Fruit fly (Drosophila melanogaster) whole organism: Measurements from ENCODE around the gene CG12502.

Experiments used
- CG8478 ChIP-seq: fragments of >200 bp; optimal IDR thresholded peaks from 2 replicates; lab custom pipeline; 2018; ENCODE audit warnings: inconsistent platforms
- Dll ChIP-seq: fragments of >200 bp; optimal IDR thresholded peaks from 2 replicates; lab custom pipeline; 2017
- EcR ChIP-seq, 2 experiments: fragments of >200 bp; optimal IDR thresholded peaks; 2 replicates each; lab custom pipeline; 2017; ENCODE audit warnings: missing biosample characterization in 2 of 2, missing genetic modification characterization in 2 of 2, missing genetic modification reagents in 2 of 2
- psq ChIP-seq: fragments of >200 bp; optimal IDR thresholded peaks from 2 replicates; lab custom pipeline; 2017
- usp ChIP-seq: fragments of >200 bp; optimal IDR thresholded peaks from 2 replicates; lab custom pipeline; 2017; ENCODE audit warnings: missing biosample characterization, missing genetic modification characterization, mixed read lengths

- TF ChIP-seq Dll (lab: Kevin White, UChicago) = no peak
- TF ChIP-seq psq (lab: Kevin White, UChicago) = no peak
- no peak for TF ChIP-seq EcR (GFP tag; optimal IDR thresholded peaks at IDR 0.05; lab: Kevin White, UChicago)
- no peak for TF ChIP-seq usp (GFP tag; lab: Kevin White, UChicago)
- no peak for TF ChIP-seq CG8478 (lab: Kevin White, UChicago)
These were observed 35.5 kb downstream of the CG12502 start for dm6 chr3L:900466-901249.
